Worm (Caenorhabditis elegans) whole organism, young adult: ENCODE data around the gene eelo-1.

Experiments
- B0261.1 ChIP-seq: sonication (generic microtip); optimal IDR thresholded peaks from 2 replicates; lab custom pipeline; 2016; ENCODE audit warnings: mild to moderate bottlenecking, missing genetic modification characterization, moderate library complexity, missing compliant biosample characterization
- C06A6.2 ChIP-seq: fragments of 200-800 bp; sonication (Bioruptor generic); conservative IDR thresholded peaks from 2 replicates; pipeline ENCODE4 v1.3.6; 2022; ENCODE audit warnings: missing genetic modification characterization, missing compliant biosample characterization
- C17E4.6 ChIP-seq: fragments of 200-800 bp; sonication (Bioruptor generic); IDR thresholded peaks from 2 replicates; pipeline ENCODE4 v1.3.6; 2022; ENCODE audit warnings: missing genetic modification reagents, missing genetic modification characterization, missing compliant biosample characterization
- D2030.7 ChIP-seq: fragments of 200-800 bp; sonication (Bioruptor generic); IDR thresholded peaks from 2 replicates; pipeline ENCODE4 v1.3.6; 2022; ENCODE audit warnings: missing genetic modification reagents, missing genetic modification characterization, missing compliant biosample characterization
- F39B2.1 ChIP-seq: fragments of 200-800 bp; sonication (Bioruptor generic); IDR thresholded peaks from 2 replicates; pipeline ENCODE4 v1.3.6; 2022; ENCODE audit warnings: missing genetic modification reagents, missing genetic modification characterization, missing compliant biosample characterization
- F57C9.4 ChIP-seq: sonication (generic microtip); optimal IDR thresholded peaks from 2 replicates; lab custom pipeline; 2017; ENCODE audit warnings: mild to moderate bottlenecking, missing genetic modification characterization, missing compliant biosample characterization
- K12H6.12 ChIP-seq: fragments of 200-800 bp; sonication (Bioruptor generic); optimal IDR thresholded peaks from 2 replicates; lab custom pipeline; 2018; ENCODE audit warnings: mild to moderate bottlenecking, missing genetic modification characterization, missing compliant biosample characterization
- T07F8.4 ChIP-seq: sonication (generic microtip); optimal IDR thresholded peaks from 2 replicates; lab custom pipeline; 2016; ENCODE audit warnings: mild to moderate bottlenecking, missing genetic modification characterization, moderate library complexity, missing compliant biosample characterization
- Y53F4B.3 ChIP-seq: fragments of 200-800 bp; sonication (Bioruptor generic); IDR thresholded peaks from 2 replicates; pipeline ENCODE4 v1.3.6; 2022; ENCODE audit warnings: missing genetic modification reagents, missing genetic modification characterization, missing compliant biosample characterization
- Y53G8AR.9 ChIP-seq: fragments of 200-800 bp; sonication (Bioruptor generic); conservative IDR thresholded peaks from 2 replicates; pipeline ENCODE4 v1.3.6; 2022; ENCODE audit warnings: missing genetic modification reagents, missing genetic modification characterization, missing compliant biosample characterization
- Y56A3A.18 ChIP-seq: fragments of 200-800 bp; sonication (Bioruptor generic); IDR thresholded peaks from 2 replicates; pipeline ENCODE4 v1.3.6; 2022; ENCODE audit warnings: missing genetic modification reagents, missing genetic modification characterization, missing compliant biosample characterization
- Y79H2A.3 ChIP-seq: fragments of 200-800 bp; sonication (Bioruptor generic); conservative IDR thresholded peaks from 2 replicates; pipeline ENCODE4 v1.3.6; 2022; ENCODE audit warnings: missing genetic modification reagents, missing genetic modification characterization, missing compliant biosample characterization
- aptf-2 ChIP-seq: fragments of 200-800 bp; sonication (Bioruptor generic); conservative IDR thresholded peaks from 2 replicates; pipeline ENCODE4 v1.3.6; 2022; ENCODE audit warnings: missing genetic modification reagents, missing genetic modification characterization, missing compliant biosample characterization
- attf-3 ChIP-seq: fragments of 200-800 bp; sonication (Bioruptor generic); conservative IDR thresholded peaks from 2 replicates; pipeline ENCODE4 v1.3.6; 2022; ENCODE audit warnings: missing genetic modification reagents, missing genetic modification characterization, missing compliant biosample characterization
- attf-6 ChIP-seq: fragments of 200-800 bp; sonication (Bioruptor generic); IDR thresholded peaks from 2 replicates; pipeline ENCODE4 v1.3.6; 2022; ENCODE audit warnings: missing genetic modification reagents, missing genetic modification characterization, missing compliant biosample characterization
- ccch-3 ChIP-seq: fragments of 200-800 bp; sonication (Bioruptor generic); optimal IDR thresholded peaks from 2 replicates; lab custom pipeline; 2018; ENCODE audit warnings: mild to moderate bottlenecking, missing genetic modification characterization, missing compliant biosample characterization
- cebp-1 ChIP-seq, 2 experiments: fragments of 200-800 bp in 1 of 2; sonication (Bioruptor generic) in 1 of 2; sonication (generic microtip) in 1 of 2; IDR thresholded peaks in 1 of 2; optimal IDR thresholded peaks in 1 of 2; 2 replicates each; pipeline versions ENCODE4 v1.3.6 to Lab custom; 2017 to 2022; ENCODE audit warnings: missing compliant biosample characterization in 2 of 2, missing genetic modification characterization in 2 of 2, mild to moderate bottlenecking in 1 of 2, missing genetic modification reagents in 1 of 2, moderate library complexity in 1 of 2
- cebp-2 ChIP-seq: fragments of 200-800 bp; sonication (Bioruptor generic); IDR thresholded peaks from 2 replicates; pipeline ENCODE4 v1.3.6; 2022; ENCODE audit warnings: missing genetic modification characterization, missing compliant biosample characterization
- ceh-27 ChIP-seq: fragments of 200-800 bp; sonication (Bioruptor generic); optimal IDR thresholded peaks from 2 replicates; lab custom pipeline; 2018; ENCODE audit warnings: mild to moderate bottlenecking, missing genetic modification characterization, moderate library complexity, missing compliant biosample characterization
- ceh-40 ChIP-seq: fragments of 200-800 bp; sonication (Bioruptor generic); IDR thresholded peaks from 2 replicates; pipeline ENCODE4 v1.3.6; 2022; ENCODE audit warnings: missing genetic modification characterization, missing compliant biosample characterization
- ceh-58 ChIP-seq: fragments of 200-800 bp; sonication (Bioruptor generic); IDR thresholded peaks from 2 replicates; pipeline ENCODE4 v1.3.6; 2022; ENCODE audit warnings: missing genetic modification characterization, missing compliant biosample characterization
- chd-7 ChIP-seq: sonication (generic microtip); optimal IDR thresholded peaks from 2 replicates; lab custom pipeline; 2016; ENCODE audit warnings: mild to moderate bottlenecking, missing genetic modification characterization, moderate library complexity, missing compliant biosample characterization
- die-1 ChIP-seq: sonication (generic microtip); optimal IDR thresholded peaks from 2 replicates; lab custom pipeline; 2016; ENCODE audit warnings: missing genotype, mild to moderate bottlenecking, missing genetic modification characterization, missing compliant biosample characterization
- dpff-1 ChIP-seq: sonication (generic microtip); optimal IDR thresholded peaks from 2 replicates; lab custom pipeline; 2017; ENCODE audit warnings: mild to moderate bottlenecking, missing genetic modification characterization, missing compliant biosample characterization
- efl-1 ChIP-seq: fragments of 150-350 bp; optimal IDR thresholded peaks from 2 replicates; lab custom pipeline; 2014; ENCODE audit warnings: missing biosample characterization, missing genetic modification reagents, missing genetic modification characterization
- egl-18 ChIP-seq: fragments of 200-800 bp; sonication (Bioruptor generic); IDR thresholded peaks from 2 replicates; pipeline ENCODE4 v1.3.6; 2022; ENCODE audit warnings: missing genetic modification reagents, missing genetic modification characterization, missing compliant biosample characterization
- egl-44 ChIP-seq: fragments of 200-800 bp; sonication (Bioruptor generic); IDR thresholded peaks from 2 replicates; pipeline ENCODE4 v1.3.6; 2022; ENCODE audit warnings: missing genetic modification reagents, missing genetic modification characterization, missing compliant biosample characterization
- ekl-4 ChIP-seq: fragments of 200-800 bp; sonication (Bioruptor generic); IDR thresholded peaks from 2 replicates; pipeline ENCODE4 v1.3.6; 2022; ENCODE audit warnings: missing genetic modification reagents, missing genetic modification characterization, missing compliant biosample characterization
- hlh-26 ChIP-seq: fragments of 200-800 bp; sonication (Bioruptor generic); conservative IDR thresholded peaks from 2 replicates; pipeline ENCODE4 v1.3.6; 2022; ENCODE audit warnings: missing genetic modification reagents, missing genetic modification characterization, missing compliant biosample characterization
- hmg-1.2 ChIP-seq: fragments of 200-800 bp; sonication (Bioruptor generic); IDR thresholded peaks from 2 replicates; pipeline ENCODE4 v1.3.6; 2022; ENCODE audit warnings: missing genetic modification reagents, missing genetic modification characterization, missing compliant biosample characterization
- hmg-20 ChIP-seq: fragments of 200-800 bp; sonication (Bioruptor generic); IDR thresholded peaks from 2 replicates; pipeline ENCODE4 v1.3.6; 2022; ENCODE audit warnings: missing genetic modification reagents, missing genetic modification characterization, missing compliant biosample characterization
- lag-1 ChIP-seq: fragments of 200-800 bp; sonication (Bioruptor generic); IDR thresholded peaks from 2 replicates; pipeline ENCODE4 v1.3.6; 2022; ENCODE audit warnings: missing genetic modification reagents, missing genetic modification characterization, missing compliant biosample characterization
- lin-54 ChIP-seq: fragments of 200-800 bp; sonication (Bioruptor generic); optimal IDR thresholded peaks from 2 replicates; lab custom pipeline; 2018; ENCODE audit warnings: mild to moderate bottlenecking, missing genetic modification characterization, missing compliant biosample characterization
- lsl-1 ChIP-seq: fragments of 200-800 bp; sonication (Bioruptor generic); optimal IDR thresholded peaks from 2 replicates; lab custom pipeline; 2018; ENCODE audit warnings: mild to moderate bottlenecking, missing genetic modification characterization, moderate library complexity, missing compliant biosample characterization
- madf-6 ChIP-seq: fragments of 200-800 bp; sonication (Bioruptor generic); IDR thresholded peaks from 2 replicates; pipeline ENCODE4 v1.3.6; 2022; ENCODE audit warnings: missing genetic modification reagents, missing genetic modification characterization, missing compliant biosample characterization
- mcd-1 ChIP-seq: fragments of 200-800 bp; sonication (Bioruptor generic); IDR thresholded peaks from 2 replicates; pipeline ENCODE4 v1.3.6; 2022; ENCODE audit warnings: missing genetic modification reagents, missing genetic modification characterization, missing compliant biosample characterization
- mxl-1 ChIP-seq: sonication (generic microtip); optimal IDR thresholded peaks from 2 replicates; lab custom pipeline; 2016; ENCODE audit warnings: missing genetic modification characterization, missing compliant biosample characterization
- nfya-1 ChIP-seq: sonication (generic microtip); optimal IDR thresholded peaks from 2 replicates; lab custom pipeline; 2017; ENCODE audit warnings: antibody characterized with exemption, missing compliant biosample characterization, missing genetic modification characterization, borderline replicate concordance; ENCODE audit not compliant: insufficient read depth
- nhr-27 ChIP-seq: fragments of 200-800 bp; sonication (Bioruptor generic); optimal IDR thresholded peaks from 2 replicates; lab custom pipeline; 2018; ENCODE audit warnings: mild to moderate bottlenecking, missing genetic modification characterization, moderate library complexity, missing compliant biosample characterization
- nhr-80 ChIP-seq: sonication (generic microtip); optimal IDR thresholded peaks from 2 replicates; lab custom pipeline; 2016; ENCODE audit warnings: missing genetic modification characterization, missing compliant biosample characterization
- pbrm-1 ChIP-seq: fragments of 200-800 bp; sonication (Bioruptor generic); IDR thresholded peaks from 2 replicates; pipeline ENCODE4 v1.3.6; 2022; ENCODE audit warnings: missing genetic modification reagents, missing genetic modification characterization, missing compliant biosample characterization
- tbp1 ChIP-seq: fragments of 200-800 bp; sonication (Bioruptor generic); optimal IDR thresholded peaks from 2 replicates; lab custom pipeline; 2018; ENCODE audit warnings: mild to moderate bottlenecking, missing genetic modification characterization, missing compliant biosample characterization
- zfh-2 ChIP-seq: fragments of 200-800 bp; sonication (Bioruptor generic); conservative IDR thresholded peaks from 2 replicates; pipeline ENCODE4 v1.3.6; 2022; ENCODE audit warnings: missing genetic modification reagents, missing genetic modification characterization, missing compliant biosample characterization
- ztf-18 ChIP-seq: sonication (generic microtip); optimal IDR thresholded peaks from 2 replicates; lab custom pipeline; 2016; ENCODE audit warnings: missing genotype, mild to moderate bottlenecking, missing genetic modification characterization, missing compliant biosample characterization
- ztf-22 ChIP-seq: fragments of 200-800 bp; sonication (Bioruptor generic); optimal IDR thresholded peaks from 2 replicates; lab custom pipeline; 2018; ENCODE audit warnings: mild to moderate bottlenecking, missing genetic modification characterization, moderate library complexity, missing compliant biosample characterization

The eelo-1 gene

ce11 chrIII:1528423-1528822 lies 29.9 kb downstream of the eelo-1 start:
- TF ChIP-seq mxl-1 (tag; lab: Kevin White, UChicago), result no peak
- TF ChIP-seq lag-1 (GFP tag; lab: Robert Waterston, UW), result no peak
- TF ChIP-seq egl-44 (GFP tag; lab: Robert Waterston, UW), result no peak
- no peak for TF ChIP-seq egl-18 (GFP tag; lab: Robert Waterston, UW)
- no peak for TF ChIP-seq nfya-1
- no peak for TF ChIP-seq nhr-27 (tag; lab: Kevin White, UChicago)
- TF ChIP-seq T07F8.4 (tag; lab: Kevin White, UChicago), result no peak
- no peak for TF ChIP-seq chd-7
- no peak for TF ChIP-seq lin-54 (GFP tag; lab: Kevin White, UChicago)
- no peak for TF ChIP-seq F39B2.1
- TF ChIP-seq ekl-4, result no peak
- no peak for TF ChIP-seq efl-1 (GFP tag; lab: Kevin White, UChicago)
- no peak for TF ChIP-seq attf-6 (GFP tag; lab: Robert Waterston, UW)
- no peak for TF ChIP-seq C06A6.2 (GFP tag; lab: Robert Waterston, UW)
- TF ChIP-seq Y53F4B.3, result no peak
- TF ChIP-seq hmg-20 (GFP tag; lab: Robert Waterston, UW), result no peak
- no peak for TF ChIP-seq K12H6.12
- TF ChIP-seq, all 124 proteins: peak for 0

- TF ChIP-seq attf-3 (no peak), lsl-1 (GFP tag; lab: Kevin White, UChicago) (peak; percentile 50)
These were observed 38.4 kb downstream of the eelo-1 start for ce11 chrIII:1519906-1520305.

- TF ChIP-seq ztf-18 (tag; lab: Kevin White, UChicago), result no peak
- TF ChIP-seq ceh-58 (GFP tag; lab: Robert Waterston, UW), result no peak
- TF ChIP-seq ccch-3 (GFP tag; lab: Kevin White, UChicago), result no peak
- no peak for TF ChIP-seq dpff-1 (tag; lab: Kevin White, UChicago)
- TF ChIP-seq hlh-26 (GFP tag; lab: Robert Waterston, UW), result no peak
- TF ChIP-seq lin-54 (GFP tag; lab: Kevin White, UChicago), result no peak
- no peak for TF ChIP-seq cebp-2
- no peak for TF ChIP-seq C17E4.6 (GFP tag; lab: Robert Waterston, UW)
- TF ChIP-seq pbrm-1 (GFP tag; lab: Robert Waterston, UW), result no peak
- TF ChIP-seq Y53G8AR.9 (GFP tag; lab: Robert Waterston, UW), result no peak
- TF ChIP-seq Y56A3A.18 (GFP tag; lab: Robert Waterston, UW), result no peak
- no peak for TF ChIP-seq F57C9.4 (tag; lab: Kevin White, UChicago)
- no peak for TF ChIP-seq die-1
- no peak for TF ChIP-seq ceh-27 (GFP tag; lab: Kevin White, UChicago)
These were observed 40.4 kb downstream of the eelo-1 start, which contains the start of gene tmem-120 for ce11 chrIII:1517893-1518292. Gene tmem-120 (minus strand): TSS chrIII:1517993.

DNA sequence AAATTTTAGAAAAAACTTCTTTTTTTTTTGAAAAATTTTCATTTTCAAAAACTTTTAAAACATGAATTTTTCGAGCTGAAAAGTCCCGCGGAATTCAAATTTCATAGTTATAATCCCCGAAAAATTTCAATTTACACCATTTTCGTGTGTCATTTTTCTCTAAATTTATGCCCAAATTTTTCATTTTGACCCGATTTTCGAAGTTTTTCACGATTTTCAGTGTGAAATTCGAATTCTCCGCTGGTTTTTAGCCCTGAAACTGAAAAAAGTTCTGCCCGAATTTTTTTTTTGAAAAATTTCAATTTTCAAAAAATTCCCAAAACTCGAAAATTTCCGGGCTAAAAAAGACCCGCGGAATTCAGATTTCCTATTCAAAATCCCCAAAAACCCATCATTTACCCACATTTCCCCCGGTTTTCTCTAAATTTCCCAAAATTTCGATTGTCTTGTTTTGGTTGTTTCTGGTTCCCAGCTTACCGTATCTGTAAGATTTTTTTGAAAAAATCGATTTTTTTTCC lies 49.5 kb downstream of the eelo-1 start:
- TF ChIP-seq Y79H2A.3 (GFP tag; lab: Robert Waterston, UW) (peak; percentile 57; the same call in 1 of the 2 replicates), cebp-1 (GFP tag; IDR thresholded peaks at IDR 0.05; lab: Robert Waterston, UW) (no peak), cebp-1 (tag; optimal IDR thresholded peaks at IDR 0.05; lab: Kevin White, UChicago) (peak; percentile 36), mcd-1 (GFP tag; lab: Robert Waterston, UW) (0 out of 2 replicates have a peak, but pooled peaks have one; percentile 5), hmg-1.2 (no peak), tbp1 (GFP tag; lab: Kevin White, UChicago) (no peak), D2030.7 (no peak), nhr-80 (tag; lab: Kevin White, UChicago) (no peak), aptf-2 (GFP tag; lab: Robert Waterston, UW) (no peak), lsl-1 (GFP tag; lab: Kevin White, UChicago) (peak; percentile 37), ceh-40 (GFP tag; lab: Robert Waterston, UW) (0 out of 2 replicates have a peak, but pooled peaks have one; percentile 17), mxl-1 (tag; lab: Kevin White, UChicago) (no peak), zfh-2 (no peak), B0261.1 (tag; lab: Kevin White, UChicago) (no peak), madf-6 (GFP tag; lab: Robert Waterston, UW) (peak; percentile 40), ztf-22 (GFP tag; lab: Kevin White, UChicago) (no peak), ekl-4 (no peak)
